Fruit fly (Drosophila melanogaster) whole organism, embryonic: ENCODE results near the gene dnc.

Experiments used
- CG12659 ChIP-seq: fragments of 200-800 bp; sonication (Bioruptor generic); optimal IDR thresholded peaks from 3 replicates; lab custom pipeline; 2017; ENCODE audit warnings: mild to moderate bottlenecking, missing biosample characterization, missing genetic modification reagents, missing genetic modification characterization
- CG17359 ChIP-seq: fragments of 200-800 bp; sonication (Bioruptor generic); optimal IDR thresholded peaks from 3 replicates; lab custom pipeline; 2018; ENCODE audit warnings: missing biosample characterization, mild to moderate bottlenecking, missing genetic modification characterization, moderate library complexity
- CG17361 ChIP-seq: fragments of 200-800 bp; sonication (Bioruptor generic); IDR thresholded peaks from 3 replicates; pipeline ENCODE4 v1.3.6; 2022; ENCODE audit warnings: missing biosample characterization, missing genetic modification characterization
- CG1792 ChIP-seq: fragments of 200-800 bp; sonication (Bioruptor generic); optimal IDR thresholded peaks from 2 replicates; lab custom pipeline; 2016; ENCODE audit warnings: missing biosample characterization, missing genetic modification characterization
- CG2678 ChIP-seq: fragments of 200-800 bp; sonication (Bioruptor generic); optimal IDR thresholded peaks from 3 replicates; lab custom pipeline; 2019; ENCODE audit warnings: missing biosample characterization, mild to moderate bottlenecking, missing genetic modification characterization, moderate library complexity
- CG4707 ChIP-seq: fragments of 200-800 bp; sonication (Bioruptor generic); optimal IDR thresholded peaks from 2 replicates; lab custom pipeline; 2018; ENCODE audit warnings: missing biosample characterization, mild to moderate bottlenecking, missing genetic modification characterization, moderate library complexity
- CG5180 ChIP-seq: fragments of 200-800 bp; sonication (Bioruptor generic); optimal IDR thresholded peaks from 3 replicates; lab custom pipeline; 2017; ENCODE audit warnings: missing biosample characterization, missing genetic modification characterization, mild to moderate bottlenecking, moderate library complexity, missing genetic modification reagents
- CG5245 ChIP-seq: fragments of 200-800 bp; sonication (Bioruptor generic); optimal IDR thresholded peaks from 3 replicates; lab custom pipeline; 2016; ENCODE audit warnings: missing biosample characterization, missing genetic modification characterization
- CG6272 ChIP-seq: fragments of 200-800 bp; sonication (Bioruptor generic); IDR thresholded peaks from 2 replicates; pipeline ENCODE4 v1.3.6; 2022; ENCODE audit warnings: missing biosample characterization, missing genetic modification characterization
- CG8089 ChIP-seq: fragments of 200-800 bp; sonication (Bioruptor generic); optimal IDR thresholded peaks from 3 replicates; lab custom pipeline; 2016; ENCODE audit warnings: missing biosample characterization, missing genetic modification characterization
- CG8281 ChIP-seq: fragments of 200-800 bp; sonication (Bioruptor generic); optimal IDR thresholded peaks from 2 replicates; lab custom pipeline; 2018; ENCODE audit warnings: missing biosample characterization, mild to moderate bottlenecking, missing genetic modification characterization, moderate library complexity
- CG8765 ChIP-seq: fragments of 200-800 bp; sonication (Bioruptor generic); IDR thresholded peaks from 2 replicates; pipeline ENCODE4 v1.3.6; 2022; ENCODE audit warnings: missing biosample characterization, missing genetic modification characterization
- CHES-1-like ChIP-seq: fragments of 200-800 bp; sonication (Bioruptor generic); optimal IDR thresholded peaks from 2 replicates; lab custom pipeline; 2016; ENCODE audit warnings: missing biosample characterization, missing genetic modification characterization
- Camta ChIP-seq: fragments of 200-800 bp; sonication (Bioruptor generic); optimal IDR thresholded peaks from 2 replicates; lab custom pipeline; 2016; ENCODE audit warnings: missing biosample characterization, missing genetic modification characterization
- CoRest ChIP-seq: fragments of 200-800 bp; sonication (Bioruptor generic); optimal IDR thresholded peaks from 3 replicates; lab custom pipeline; 2018; ENCODE audit warnings: missing biosample characterization, mild to moderate bottlenecking, missing genetic modification characterization, moderate library complexity
- Drgx ChIP-seq: fragments of 200-800 bp; sonication (Bioruptor generic); IDR thresholded peaks from 2 replicates; pipeline ENCODE4 v1.3.6; 2022; ENCODE audit warnings: missing biosample characterization, missing genetic modification characterization
- E2f1 ChIP-seq: fragments of 200-800 bp; sonication (Bioruptor generic); IDR thresholded peaks from 2 replicates; pipeline ENCODE4 v1.3.6; 2022; ENCODE audit warnings: missing biosample characterization, missing genetic modification characterization
- Ets97D ChIP-seq: fragments of 200-800 bp; sonication (Bioruptor generic); optimal IDR thresholded peaks from 3 replicates; lab custom pipeline; 2016; ENCODE audit warnings: missing biosample characterization, missing genetic modification characterization
- HLH54F ChIP-seq: fragments of 200-800 bp; sonication (Bioruptor generic); optimal IDR thresholded peaks from 3 replicates; lab custom pipeline; 2016; ENCODE audit warnings: missing biosample characterization, missing genetic modification characterization
- HmgD ChIP-seq: fragments of 200-800 bp; sonication (Bioruptor generic); optimal IDR thresholded peaks from 3 replicates; lab custom pipeline; 2016; ENCODE audit warnings: missing biosample characterization, missing genetic modification characterization
- Hr3 ChIP-seq: fragments of 200-800 bp; sonication (Bioruptor generic); optimal IDR thresholded peaks from 3 replicates; lab custom pipeline; 2016; ENCODE audit warnings: missing biosample characterization, missing genetic modification characterization
- Hr39 ChIP-seq: fragments of >200 bp; optimal IDR thresholded peaks from 2 replicates; lab custom pipeline; 2017
- Jarid2 ChIP-seq: fragments of 200-800 bp; sonication (Bioruptor generic); optimal IDR thresholded peaks from 3 replicates; lab custom pipeline; 2017; ENCODE audit warnings: mild to moderate bottlenecking, missing biosample characterization, missing genetic modification reagents, missing genetic modification characterization
- Lhr ChIP-seq: fragments of 200-800 bp; sonication (Bioruptor generic); optimal IDR thresholded peaks from 3 replicates; lab custom pipeline; 2017; ENCODE audit warnings: mild to moderate bottlenecking, missing biosample characterization, missing genetic modification reagents, missing genetic modification characterization
- Max ChIP-seq: fragments of 200-800 bp; sonication (Bioruptor generic); optimal IDR thresholded peaks from 2 replicates; lab custom pipeline; 2016; ENCODE audit warnings: missing biosample characterization, mild to moderate bottlenecking, missing genetic modification characterization
- Med ChIP-seq: fragments of 200-800 bp; sonication (Bioruptor generic); peaks from one replicate; lab custom pipeline; 2016; ENCODE audit warnings: missing biosample characterization, missing genetic modification characterization, mild to moderate bottlenecking, inconsistent platforms, moderate library complexity
- Myb ChIP-seq: fragments of 200-800 bp; sonication (Bioruptor generic); optimal IDR thresholded peaks from 2 replicates; lab custom pipeline; 2016; ENCODE audit warnings: missing biosample characterization, missing genetic modification characterization
- NC2β ChIP-seq: fragments of 200-800 bp; sonication (Bioruptor generic); optimal IDR thresholded peaks from 2 replicates; lab custom pipeline; 2016; ENCODE audit warnings: missing biosample characterization, missing genetic modification characterization
- Neu2 ChIP-seq: fragments of 200-800 bp; sonication (Bioruptor generic); optimal IDR thresholded peaks from 3 replicates; lab custom pipeline; 2016; ENCODE audit warnings: missing biosample characterization, missing genetic modification characterization, borderline replicate concordance
- Nf-YB ChIP-seq: fragments of 200-800 bp; sonication (Bioruptor generic); optimal IDR thresholded peaks from 3 replicates; lab custom pipeline; 2019; ENCODE audit warnings: missing biosample characterization, mild to moderate bottlenecking, missing genetic modification characterization, moderate library complexity
- Ptx1 ChIP-seq: fragments of 200-800 bp; sonication (Bioruptor generic); IDR thresholded peaks from 2 replicates; pipeline ENCODE4 v1.3.6; 2022; ENCODE audit warnings: missing biosample characterization, missing genetic modification characterization
- Rx ChIP-seq: fragments of 200-800 bp; sonication (Bioruptor generic); IDR thresholded peaks from 2 replicates; pipeline ENCODE4 v1.3.6; 2022; ENCODE audit warnings: missing biosample characterization, missing genetic modification characterization
- az2 ChIP-seq: fragments of 200-800 bp; sonication (Bioruptor generic); optimal IDR thresholded peaks from 3 replicates; lab custom pipeline; 2016; ENCODE audit warnings: missing biosample characterization, missing genetic modification characterization
- dmrt99B ChIP-seq: fragments of 200-800 bp; sonication (Bioruptor generic); optimal IDR thresholded peaks from 2 replicates; lab custom pipeline; 2018; ENCODE audit warnings: missing biosample characterization, mild to moderate bottlenecking, missing genetic modification characterization, moderate library complexity
- emc ChIP-seq: fragments of 200-800 bp; sonication (Bioruptor generic); optimal IDR thresholded peaks from 2 replicates; lab custom pipeline; 2016; ENCODE audit warnings: missing biosample characterization, missing genetic modification characterization
- ems ChIP-seq: fragments of 200-800 bp; sonication (Bioruptor generic); optimal IDR thresholded peaks from 3 replicates; lab custom pipeline; 2016; ENCODE audit warnings: missing biosample characterization, missing genetic modification characterization
- ftz-f1 ChIP-seq: fragments of 200-800 bp; sonication (Bioruptor generic); optimal IDR thresholded peaks from 2 replicates; lab custom pipeline; 2016; ENCODE audit warnings: missing biosample characterization, missing genetic modification characterization
- gem ChIP-seq: fragments of 200-800 bp; sonication (Bioruptor generic); optimal IDR thresholded peaks from 2 replicates; lab custom pipeline; 2019; ENCODE audit warnings: missing biosample characterization, mild to moderate bottlenecking, missing genetic modification characterization, moderate library complexity
- grau ChIP-seq: fragments of 200-800 bp; optimal IDR thresholded peaks from 3 replicates; lab custom pipeline; 2019; ENCODE audit warnings: missing biosample characterization, mild to moderate bottlenecking, missing genetic modification characterization, moderate library complexity
- hb ChIP-seq: fragments of 200-800 bp; sonication (Bioruptor generic); IDR thresholded peaks from 3 replicates; pipeline ENCODE4 v1.3.6; 2022; ENCODE audit warnings: missing biosample characterization, missing genetic modification characterization; ENCODE audit not compliant: partially characterized antibody
- jigr1 ChIP-seq: fragments of 200-800 bp; sonication (Bioruptor generic); IDR thresholded peaks from 3 replicates; pipeline ENCODE4 v1.3.6; 2022; ENCODE audit warnings: missing biosample characterization, missing genetic modification characterization
- nom ChIP-seq: fragments of 200-800 bp; sonication (Bioruptor generic); optimal IDR thresholded peaks from 2 replicates; lab custom pipeline; 2017; ENCODE audit warnings: missing biosample characterization, missing genetic modification characterization, mild to moderate bottlenecking, moderate library complexity, missing genetic modification reagents
- odd ChIP-seq: fragments of 200-800 bp; sonication (Bioruptor generic); optimal IDR thresholded peaks from 2 replicates; lab custom pipeline; 2017; ENCODE audit warnings: missing biosample characterization, mild to moderate bottlenecking, missing genetic modification characterization
- phol ChIP-seq: fragments of 200-800 bp; sonication (Bioruptor generic); optimal IDR thresholded peaks from 3 replicates; lab custom pipeline; 2018; ENCODE audit warnings: missing biosample characterization, mild to moderate bottlenecking, missing genetic modification characterization, moderate library complexity
- pnt ChIP-seq: fragments of 200-800 bp; sonication (Bioruptor generic); optimal IDR thresholded peaks from 3 replicates; lab custom pipeline; 2016; ENCODE audit warnings: missing biosample characterization, missing genetic modification characterization
- ranshi ChIP-seq: fragments of 200-800 bp; sonication (Bioruptor generic); IDR thresholded peaks from 2 replicates; pipeline ENCODE4 v1.3.6; 2022; ENCODE audit warnings: missing biosample characterization, missing genetic modification characterization
- repo ChIP-seq: fragments of 200-800 bp; sonication (Bioruptor generic); optimal IDR thresholded peaks from 2 replicates; lab custom pipeline; 2016; ENCODE audit warnings: missing biosample characterization, missing genetic modification characterization
- scrt ChIP-seq: fragments of 200-800 bp; sonication (Bioruptor generic); optimal IDR thresholded peaks from 2 replicates; lab custom pipeline; 2018; ENCODE audit warnings: missing biosample characterization, mild to moderate bottlenecking, missing genetic modification characterization, moderate library complexity
- sens ChIP-seq: fragments of 200-800 bp; sonication (Bioruptor generic); peaks from one replicate; lab custom pipeline; 2016; ENCODE audit warnings: missing biosample characterization, missing genetic modification characterization
- sqz ChIP-seq: fragments of 200-800 bp; sonication (Bioruptor generic); optimal IDR thresholded peaks from 3 replicates; lab custom pipeline; 2018; ENCODE audit warnings: missing biosample characterization, mild to moderate bottlenecking, missing genetic modification characterization
- stc ChIP-seq: fragments of 200-800 bp; sonication (Bioruptor generic); IDR thresholded peaks from 2 replicates; pipeline ENCODE4 v1.3.6; 2022; ENCODE audit warnings: missing biosample characterization, missing genetic modification characterization
- zfh1 ChIP-seq: fragments of 200-800 bp; sonication (Bioruptor generic); IDR thresholded peaks from 3 replicates; pipeline ENCODE4 v1.3.6; 2022; ENCODE audit warnings: missing biosample characterization, missing genetic modification characterization

The dnc gene

DNA sequence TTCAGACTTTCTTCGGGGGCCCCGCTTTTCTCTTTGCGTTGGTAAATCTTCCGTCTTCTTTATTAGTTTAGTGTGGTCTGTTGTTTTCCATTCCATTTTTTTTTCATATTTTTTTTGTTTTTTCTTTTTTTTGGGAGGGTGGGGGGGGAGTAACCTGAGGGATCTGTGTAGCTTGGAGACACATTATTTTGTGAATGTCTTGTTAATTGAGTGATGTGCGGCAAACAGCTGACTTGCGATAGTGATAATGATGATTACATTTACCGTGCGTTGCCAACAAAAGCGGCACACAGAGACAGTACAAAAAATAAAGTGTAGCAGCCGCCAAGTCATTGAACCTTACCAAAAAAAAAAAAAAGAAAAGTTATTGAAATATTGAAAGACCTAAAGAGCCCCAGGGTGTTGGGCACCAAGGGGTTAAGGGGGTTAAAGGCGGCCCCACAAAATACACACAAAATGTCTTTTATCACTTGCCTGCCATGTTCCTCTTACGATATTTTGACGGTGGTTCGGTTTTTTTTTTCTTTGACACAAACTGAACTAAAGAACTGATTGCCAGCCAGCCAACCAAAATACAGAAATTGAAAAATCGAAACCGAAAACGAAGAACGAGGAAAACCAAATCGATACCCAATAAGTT lies 173.5 kb downstream of the dnc start (continued):
- no peak for TF ChIP-seq HLH54F
- TF ChIP-seq Camta (GFP tag; lab: Kevin White, UChicago): no peak
- peak; percentile 62 for TF ChIP-seq sens (GFP tag; lab: Kevin White, UChicago)
- no peak for TF ChIP-seq hb (GFP tag; lab: Robert Waterston, UW)
- TF ChIP-seq CG8281 (tag; lab: Kevin White, UChicago): peak; percentile 97
- no peak for TF ChIP-seq dmrt99B
- no peak for TF ChIP-seq jigr1 (GFP tag; lab: Robert Waterston, UW)
- no peak for TF ChIP-seq Lhr (GFP tag; lab: Kevin White, UChicago)
- TF ChIP-seq CG17359 (tag; lab: Kevin White, UChicago): peak; percentile 71
- TF ChIP-seq grau (tag; lab: Kevin White, UChicago): no peak
- no peak for TF ChIP-seq ems (GFP tag; lab: Kevin White, UChicago)
- no peak for TF ChIP-seq ftz-f1 (GFP tag; lab: Kevin White, UChicago)
- TF ChIP-seq repo (GFP tag; lab: Kevin White, UChicago): no peak
- no peak for TF ChIP-seq CHES-1-like
- no peak for TF ChIP-seq emc (GFP tag; lab: Kevin White, UChicago)
- no peak for TF ChIP-seq Ptx1
- peak; percentile 80 for TF ChIP-seq sqz (GFP tag; lab: Kevin White, UChicago)
- TF ChIP-seq Med (GFP tag; lab: Kevin White, UChicago): peak; percentile 35
- no peak for TF ChIP-seq CG12659 (GFP tag; lab: Kevin White, UChicago)
- no peak for TF ChIP-seq Rx (GFP tag; lab: Robert Waterston, UW)
- TF ChIP-seq Hr39 (lab: Kevin White, UChicago): no peak
- TF ChIP-seq Jarid2 (GFP tag; lab: Kevin White, UChicago): no peak
- TF ChIP-seq Myb (GFP tag; lab: Kevin White, UChicago): no peak
- no peak for TF ChIP-seq odd (GFP tag; lab: Kevin White, UChicago)

DNA sequence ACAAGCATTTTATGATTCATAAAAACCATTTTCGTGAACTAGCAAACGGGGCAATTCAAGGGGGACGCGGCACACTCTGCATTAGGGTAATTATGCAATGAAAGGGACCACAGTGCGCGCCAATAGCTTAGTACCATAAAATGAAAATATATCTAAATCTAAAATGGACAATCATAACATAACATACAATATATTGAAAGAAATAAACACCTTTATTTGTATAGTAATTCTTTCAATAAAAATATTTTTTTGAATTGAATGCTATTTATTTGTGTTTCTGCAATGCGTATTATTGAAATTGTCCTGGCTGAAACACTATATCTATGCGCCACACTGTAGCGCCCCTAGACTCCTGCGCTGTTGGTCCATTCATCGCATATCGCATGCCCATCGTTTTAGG lies 174.7 kb downstream of the dnc start:
- TF ChIP-seq Drgx (GFP tag; lab: Robert Waterston, UW) (no peak), CG5245 (GFP tag; lab: Kevin White, UChicago) (no peak), Ets97D (GFP tag; lab: Kevin White, UChicago) (no peak), phol (tag; lab: Kevin White, UChicago) (peak; percentile 25), Max (no peak), HmgD (GFP tag; lab: Kevin White, UChicago) (no peak), CG1792 (GFP tag; lab: Kevin White, UChicago) (no peak), Hr3 (GFP tag; lab: Kevin White, UChicago) (no peak), zfh1 (0 out of 3 replicates have a peak, but pooled peaks have one; percentile 22), CG17361 (0 out of 3 replicates have a peak, but pooled peaks have one; percentile 25), E2f1 (GFP tag; lab: Robert Waterston, UW) (no peak), CoRest (tag; lab: Kevin White, UChicago) (no peak), NC2β (GFP tag; lab: Kevin White, UChicago) (no peak), CG8089 (GFP tag; lab: Kevin White, UChicago) (no peak), az2 (GFP tag; lab: Kevin White, UChicago) (peak; percentile 4), scrt (GFP tag; lab: Kevin White, UChicago) (no peak), pnt (GFP tag; lab: Kevin White, UChicago) (no peak), gem (tag; lab: Kevin White, UChicago) (peak; percentile 46), CG2678 (tag; lab: Kevin White, UChicago) (no peak), Nf-YB (no peak), CG8765 (GFP tag; lab: Robert Waterston, UW) (no peak), CG5180 (GFP tag; lab: Kevin White, UChicago) (no peak), stc (GFP tag; lab: Robert Waterston, UW) (no peak), CG6272 (GFP tag; lab: Robert Waterston, UW) (no peak), nom (GFP tag; lab: Kevin White, UChicago) (no peak), CG4707 (GFP tag; lab: Kevin White, UChicago) (no peak), ranshi (no peak), Neu2 (GFP tag; lab: Kevin White, UChicago) (no peak)
